Fruit fly (Drosophila melanogaster): ENCODE data around the gene Nsf2.

DNA sequence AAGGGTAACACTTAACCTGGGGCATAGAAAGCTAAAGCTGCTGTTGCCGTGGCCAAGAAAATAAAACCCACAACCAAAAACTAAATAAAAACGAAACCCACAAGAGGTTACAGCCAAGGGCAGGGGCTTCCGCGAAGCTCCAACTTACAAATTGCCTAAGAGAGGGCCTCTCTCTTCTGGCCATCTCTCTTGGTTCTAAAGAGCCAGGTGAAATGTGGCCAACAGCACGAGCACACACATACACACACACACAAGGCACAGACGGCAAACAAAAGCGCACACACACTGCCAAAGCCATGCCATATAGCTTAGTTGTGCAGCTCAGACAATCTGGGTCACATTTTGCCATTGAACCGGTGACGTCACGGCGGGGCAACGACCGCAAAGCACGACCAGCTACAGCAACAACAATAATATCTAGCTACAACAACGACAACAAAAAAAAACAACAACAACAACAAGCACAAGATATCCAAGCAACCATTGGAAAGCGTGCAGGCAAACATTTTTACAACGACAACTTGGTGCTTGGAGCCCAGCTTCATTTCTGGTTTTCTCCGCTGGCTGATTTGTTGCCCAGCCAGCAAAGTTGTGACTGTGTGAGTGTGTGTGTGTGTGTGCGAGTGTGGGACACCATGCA is 41.1 kb downstream of the Nsf2 start:
- TF ChIP-seq CTCF (optimal IDR thresholded peaks at IDR 0.05): no peak
- no peak for TF ChIP-seq CG8478 (optimal IDR thresholded peaks at IDR 0.05)
